Fruit fly (Drosophila melanogaster) whole organism, pupa: ENCODE data around the gene CG15547.

Experiments used
- CG10348 ChIP-seq: fragments of 200-800 bp; sonication (Bioruptor generic); IDR thresholded peaks from 2 replicates; pipeline ENCODE4 v1.3.6; 2022; ENCODE audit warnings: missing biosample characterization, missing genetic modification characterization
- CG12605 ChIP-seq: fragments of 200-800 bp; sonication (Bioruptor generic); IDR thresholded peaks from 2 replicates; pipeline ENCODE4 v1.3.6; 2022; ENCODE audit warnings: missing biosample characterization, missing genetic modification characterization
- CG13204 ChIP-seq: fragments of 200-800 bp; sonication (Bioruptor generic); optimal IDR thresholded peaks from 2 replicates; lab custom pipeline; 2018; ENCODE audit warnings: missing biosample characterization, mild to moderate bottlenecking, missing genetic modification characterization, moderate library complexity
- CG14655 ChIP-seq: fragments of 200-800 bp; sonication (Bioruptor generic); optimal IDR thresholded peaks from 3 replicates; lab custom pipeline; 2017; ENCODE audit warnings: mild to moderate bottlenecking, missing biosample characterization, missing genetic modification reagents, missing genetic modification characterization
- CG15710 ChIP-seq: fragments of 200-800 bp; sonication (Bioruptor generic); optimal IDR thresholded peaks from 2 replicates; lab custom pipeline; 2018; ENCODE audit warnings: missing biosample characterization, mild to moderate bottlenecking, missing genetic modification characterization, moderate library complexity
- CG17806 ChIP-seq: fragments of 200-800 bp; sonication (Bioruptor generic); optimal IDR thresholded peaks from 2 replicates; lab custom pipeline; 2018; ENCODE audit warnings: missing biosample characterization, mild to moderate bottlenecking, missing genetic modification characterization, moderate library complexity
- CG32121 ChIP-seq: fragments of 200-800 bp; sonication (Bioruptor generic); IDR thresholded peaks from 2 replicates; pipeline ENCODE4 v1.3.6; 2022; ENCODE audit warnings: missing biosample characterization, missing genetic modification characterization
- CG34367 ChIP-seq: fragments of 200-800 bp; sonication (Bioruptor generic); optimal IDR thresholded peaks from 2 replicates; lab custom pipeline; 2018; ENCODE audit warnings: missing biosample characterization, mild to moderate bottlenecking, missing genetic modification characterization
- CG4496 ChIP-seq: fragments of 200-800 bp; sonication (Bioruptor generic); IDR thresholded peaks from 3 replicates; pipeline ENCODE4 v1.3.6; 2022; ENCODE audit warnings: missing biosample characterization, missing genetic modification characterization
- CG8159 ChIP-seq: fragments of 200-800 bp; sonication (Bioruptor generic); optimal IDR thresholded peaks from 3 replicates; lab custom pipeline; 2018; ENCODE audit warnings: missing biosample characterization, mild to moderate bottlenecking, missing genetic modification characterization, moderate library complexity
- CG9948 ChIP-seq: fragments of 200-800 bp; sonication (Bioruptor generic); optimal IDR thresholded peaks from 2 replicates; lab custom pipeline; 2018; ENCODE audit warnings: missing biosample characterization, mild to moderate bottlenecking, missing genetic modification characterization, moderate library complexity
- D1 ChIP-seq: fragments of 200-800 bp; sonication (Bioruptor generic); optimal IDR thresholded peaks from 2 replicates; lab custom pipeline; 2018; ENCODE audit warnings: missing biosample characterization, mild to moderate bottlenecking, missing genetic modification characterization, moderate library complexity
- EcR ChIP-seq: fragments of 200-800 bp; sonication (Bioruptor generic); optimal IDR thresholded peaks from 3 replicates; lab custom pipeline; 2019; ENCODE audit warnings: missing biosample characterization, missing genetic modification characterization, mild to moderate bottlenecking, moderate library complexity, missing genetic modification reagents
- Ets98B ChIP-seq: fragments of 200-800 bp; sonication (Bioruptor generic); IDR thresholded peaks from 2 replicates; pipeline ENCODE4 v1.3.6; 2022; ENCODE audit warnings: missing biosample characterization, missing genetic modification characterization
- Pif1A ChIP-seq: fragments of 200-800 bp; sonication (Bioruptor generic); optimal IDR thresholded peaks from 3 replicates; lab custom pipeline; 2016; ENCODE audit warnings: missing biosample characterization, missing genetic modification characterization
- Pif1B ChIP-seq: fragments of 200-800 bp; sonication (Bioruptor generic); optimal IDR thresholded peaks from 3 replicates; lab custom pipeline; 2016; ENCODE audit warnings: missing biosample characterization, missing genetic modification characterization
- Snoo ChIP-seq: fragments of 200-800 bp; sonication (Bioruptor generic); optimal IDR thresholded peaks from 3 replicates; lab custom pipeline; 2017; ENCODE audit warnings: missing biosample characterization, mild to moderate bottlenecking, missing genetic modification characterization, inconsistent platforms
- fd96Ca ChIP-seq: fragments of 200-800 bp; sonication (Bioruptor generic); IDR thresholded peaks from 3 replicates; pipeline ENCODE4 v1.3.6; 2022; ENCODE audit warnings: missing biosample characterization, missing genetic modification characterization
- gl ChIP-seq: fragments of 200-800 bp; sonication (Bioruptor generic); optimal IDR thresholded peaks from 2 replicates; lab custom pipeline; 2018; ENCODE audit warnings: missing biosample characterization, mild to moderate bottlenecking, missing genetic modification characterization
- rn ChIP-seq: fragments of 200-800 bp; sonication (Bioruptor generic); IDR thresholded peaks from 2 replicates; pipeline ENCODE4 v1.3.6; 2022; ENCODE audit warnings: missing biosample characterization, missing genetic modification characterization

Gene CG15547

dm6 chr3R:30860561-30860928 is 22.8 kb downstream of the CG15547 start:
- TF ChIP-seq Pif1B (no peak), Snoo (tag; lab: Kevin White, UChicago) (no peak), CG32121 (GFP tag; lab: Robert Waterston, UW) (no peak), Pif1A (GFP tag; lab: Kevin White, UChicago) (no peak)

dm6 chr3R:30859901-30860560 is 23.3 kb downstream of the CG15547 start:
- TF ChIP-seq Ets98B (GFP tag; lab: Robert Waterston, UW) = no peak
- TF ChIP-seq Snoo (tag; lab: Kevin White, UChicago) = no peak
- no peak for TF ChIP-seq rn
- peak; percentile 2 for TF ChIP-seq Pif1A (GFP tag; lab: Kevin White, UChicago)
- TF ChIP-seq CG14655 (GFP tag; lab: Kevin White, UChicago) = no peak
- peak; percentile 12 for TF ChIP-seq CG8159 (tag; lab: Kevin White, UChicago)
- TF ChIP-seq EcR = no peak
- no peak for TF ChIP-seq CG12605 (GFP tag; lab: Robert Waterston, UW)
- TF ChIP-seq gl (tag; lab: Kevin White, UChicago) = no peak
- TF ChIP-seq CG9948 = no peak
- TF ChIP-seq CG15710 = no peak

DNA sequence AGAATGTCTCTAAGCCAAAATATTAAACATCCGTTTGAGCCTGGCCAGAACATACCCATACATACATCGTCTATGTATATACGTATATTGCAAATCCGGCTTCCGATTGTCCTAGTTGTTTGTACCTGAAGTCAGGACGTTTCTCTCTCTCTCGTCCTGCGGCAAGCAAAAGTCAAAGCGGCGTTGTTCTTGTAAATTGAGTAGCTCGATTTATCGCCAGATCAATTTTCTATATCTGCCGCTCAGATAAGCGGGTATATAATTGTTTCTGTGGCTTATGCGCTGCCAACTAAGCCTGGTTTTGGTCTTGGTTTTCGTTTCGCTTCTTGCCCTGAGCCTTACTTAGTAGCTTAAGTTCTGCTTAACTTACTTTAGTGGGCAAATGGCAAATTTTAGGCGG is 26.7 kb downstream of the CG15547 start:
- TF ChIP-seq fd96Ca (GFP tag; lab: Robert Waterston, UW) (no peak), EcR (no peak), CG9948 (no peak), CG8159 (tag; lab: Kevin White, UChicago) (no peak), Pif1B (no peak), gl (tag; lab: Kevin White, UChicago) (no peak), Snoo (tag; lab: Kevin White, UChicago) (no peak), CG17806 (tag; lab: Kevin White, UChicago) (no peak), rn (no peak), CG12605 (GFP tag; lab: Robert Waterston, UW) (no peak)

DNA sequence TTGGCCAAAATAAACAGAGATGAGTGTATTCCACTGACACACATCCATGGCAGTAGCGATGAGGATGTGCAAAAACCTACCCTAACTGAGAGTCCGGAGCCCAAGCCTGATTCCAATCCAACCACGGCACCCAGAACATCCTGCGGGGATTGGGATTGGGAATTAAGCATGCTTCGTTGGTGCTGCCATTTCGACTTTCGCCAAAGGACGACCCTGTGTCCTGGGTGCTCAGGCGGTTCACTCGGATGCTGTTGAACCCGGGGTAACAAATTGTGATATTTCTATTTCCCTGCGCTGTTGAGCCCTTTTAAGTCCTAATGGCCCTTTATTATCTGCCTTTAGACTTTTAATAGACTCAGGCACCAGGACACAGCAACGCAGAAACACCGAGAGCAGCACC is 28.1 kb downstream of the CG15547 start:
- no peak for TF ChIP-seq CG4496 (GFP tag; lab: Robert Waterston, UW)
- TF ChIP-seq fd96Ca (GFP tag; lab: Robert Waterston, UW) = no peak
- no peak for TF ChIP-seq Pif1B
- no peak for TF ChIP-seq CG10348 (GFP tag; lab: Robert Waterston, UW)
- no peak for TF ChIP-seq CG14655 (GFP tag; lab: Kevin White, UChicago)
- no peak for TF ChIP-seq CG15710
- no peak for TF ChIP-seq CG17806 (tag; lab: Kevin White, UChicago)
- no peak for TF ChIP-seq Pif1A (GFP tag; lab: Kevin White, UChicago)
- no peak for TF ChIP-seq gl (tag; lab: Kevin White, UChicago)
- TF ChIP-seq CG13204 (GFP tag; lab: Kevin White, UChicago) = no peak
- TF ChIP-seq rn = no peak
- no peak for TF ChIP-seq CG12605 (GFP tag; lab: Robert Waterston, UW)

- no peak for TF ChIP-seq CG17806 (tag; lab: Kevin White, UChicago)
- TF ChIP-seq Pif1A (GFP tag; lab: Kevin White, UChicago) = no peak
- TF ChIP-seq CG15710 = no peak
- no peak for TF ChIP-seq Pif1B
Observed at dm6 chr3R:30851843-30852365, 31.4 kb downstream of the CG15547 start, which contains the start of gene tll. tll (plus strand) TSS chr3R:30852315.

DNA sequence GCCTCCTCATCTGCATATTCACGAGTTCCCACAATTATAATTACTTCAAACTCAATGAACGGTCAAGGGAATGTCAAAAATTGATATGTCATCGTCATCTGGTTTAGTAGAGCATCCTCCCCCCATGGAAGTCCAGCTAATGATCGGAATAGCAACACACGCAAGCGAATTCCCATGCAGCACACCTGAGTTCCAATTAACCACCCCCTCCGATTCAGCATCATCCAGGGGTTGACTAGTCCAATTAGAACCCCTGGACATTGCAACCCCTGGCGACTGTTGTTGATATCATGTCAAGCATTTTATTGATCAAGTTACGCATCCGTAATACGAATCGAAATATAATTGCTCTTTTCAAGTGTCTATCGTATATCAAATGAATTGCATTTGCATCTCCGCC is 32.8 kb downstream of the CG15547 start:
- no peak for TF ChIP-seq CG13204 (GFP tag; lab: Kevin White, UChicago)
- no peak for TF ChIP-seq fd96Ca (GFP tag; lab: Robert Waterston, UW)
- TF ChIP-seq CG32121 (GFP tag; lab: Robert Waterston, UW) = no peak
- TF ChIP-seq CG34367 (tag; lab: Kevin White, UChicago) = no peak
- no peak for TF ChIP-seq Ets98B (GFP tag; lab: Robert Waterston, UW)
- no peak for TF ChIP-seq CG15710
- TF ChIP-seq CG17806 (tag; lab: Kevin White, UChicago) = no peak
- no peak for TF ChIP-seq CG12605 (GFP tag; lab: Robert Waterston, UW)
- no peak for TF ChIP-seq CG9948
- no peak for TF ChIP-seq EcR
- no peak for TF ChIP-seq CG8159 (tag; lab: Kevin White, UChicago)
- no peak for TF ChIP-seq gl (tag; lab: Kevin White, UChicago)
- no peak for TF ChIP-seq CG10348 (GFP tag; lab: Robert Waterston, UW)
- no peak for TF ChIP-seq CG14655 (GFP tag; lab: Kevin White, UChicago)
- TF ChIP-seq D1 (tag; lab: Kevin White, UChicago) = no peak

- no peak for TF ChIP-seq CG15710
- no peak for TF ChIP-seq CG10348 (GFP tag; lab: Robert Waterston, UW)
- no peak for TF ChIP-seq rn
- no peak for TF ChIP-seq Pif1B
Observed at dm6 chr3R:30849473-30850145, 33.7 kb downstream of the CG15547 start.
